Fruit fly (Drosophila melanogaster): ENCODE data around the gene CG43739.

Gene CG43739

DNA sequence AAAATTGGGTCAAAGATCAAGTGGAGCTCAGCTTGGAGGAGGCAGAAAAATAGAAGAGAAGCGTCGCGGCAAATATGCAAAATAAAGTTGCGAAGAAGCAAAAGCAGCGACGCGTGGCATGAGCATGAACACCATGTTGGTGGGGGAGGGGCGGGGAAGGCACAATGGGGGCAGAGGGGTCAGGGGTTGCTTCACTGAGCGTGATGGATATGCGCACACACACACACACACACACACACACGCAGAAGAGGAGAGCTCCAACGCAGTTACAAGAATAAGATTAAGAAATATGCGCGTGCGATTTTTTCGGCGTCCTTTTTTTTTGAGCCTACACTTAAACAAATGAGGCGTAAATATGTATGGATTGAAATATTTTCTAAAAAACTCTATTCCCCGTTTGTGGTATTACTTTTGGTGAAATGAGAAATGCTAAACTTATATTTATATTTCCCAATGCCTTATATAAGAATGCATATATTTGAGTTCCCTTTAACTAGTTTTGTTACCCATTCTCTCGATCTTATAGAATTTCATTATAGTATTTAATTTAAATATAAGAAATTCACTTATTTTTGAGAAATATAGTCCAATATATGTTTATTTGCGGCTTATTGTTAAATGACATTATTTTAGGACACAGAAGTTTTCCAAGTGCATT lies 23.6 kb upstream of the CG43739 start (continued):
- TF ChIP-seq salr (GFP tag; optimal IDR thresholded peaks at IDR 0.05) = peak in 1 of 2 experiments; percentile 34
- peak; percentile 24 for TF ChIP-seq Met (GFP tag; optimal IDR thresholded peaks at IDR 0.05)
- TF ChIP-seq CG16779 (tag; optimal IDR thresholded peaks at IDR 0.05) = no peak
- peak; percentile 16 for TF ChIP-seq achi (GFP tag; optimal IDR thresholded peaks at IDR 0.05)
- 0 out of 3 replicates have a peak, but pooled peaks have one; percentile 6 for TF ChIP-seq CG6163 (GFP tag; IDR thresholded peaks at IDR 0.05)
- TF ChIP-seq Hr39 (GFP tag; optimal IDR thresholded peaks at IDR 0.05) = no peak
- no peak for TF ChIP-seq Gug (GFP tag; IDR thresholded peaks at IDR 0.05)
- TF ChIP-seq Eip75B (GFP tag; optimal IDR thresholded peaks at IDR 0.05) = no peak
- no peak for TF ChIP-seq Eip93F (GFP tag; optimal IDR thresholded peaks at IDR 0.05)
- TF ChIP-seq CG34406 (GFP tag; optimal IDR thresholded peaks at IDR 0.05) = peak; percentile 19
- peak; percentile 25 for TF ChIP-seq CG8632 (GFP tag; optimal IDR thresholded peaks at IDR 0.05)
- no peak for TF ChIP-seq fkh (GFP tag; optimal IDR thresholded peaks at IDR 0.05)
- no peak for TF ChIP-seq CG6808 (GFP tag; optimal IDR thresholded peaks at IDR 0.05)
- TF ChIP-seq dac (GFP tag; optimal IDR thresholded peaks at IDR 0.05) = no peak
- TF ChIP-seq CG6792 (GFP tag; optimal IDR thresholded peaks at IDR 0.05) = peak; percentile 13
- TF ChIP-seq CG11902 (GFP tag; optimal IDR thresholded peaks at IDR 0.05) = no peak

DNA sequence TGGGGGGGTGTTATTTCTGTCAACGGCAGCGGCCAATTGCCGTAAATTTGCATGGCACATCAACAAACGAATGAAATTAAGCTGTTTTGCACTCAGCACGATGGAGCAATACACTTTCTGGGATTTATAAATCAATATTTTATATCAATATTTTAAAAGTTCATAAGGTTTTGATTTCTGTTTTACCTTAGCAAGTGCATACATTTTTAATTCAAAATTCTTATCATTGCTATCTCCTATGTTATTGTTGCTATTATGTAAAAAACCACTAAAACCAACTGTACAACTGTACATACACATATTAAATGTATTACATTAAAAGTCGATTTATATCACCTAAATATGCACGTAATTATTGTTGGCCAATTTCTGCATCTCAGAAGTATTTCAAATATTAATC lies 22.0 kb upstream of the CG43739 start:
- TF ChIP-seq CG6854 (GFP tag; optimal IDR thresholded peaks at IDR 0.05) (no peak), acj6 (GFP tag; optimal IDR thresholded peaks at IDR 0.05) (peak; percentile 28), CG6276 (GFP tag; optimal IDR thresholded peaks at IDR 0.05) (no peak), Eip93F (GFP tag; optimal IDR thresholded peaks at IDR 0.05) (no peak), CG6792 (GFP tag; optimal IDR thresholded peaks at IDR 0.05) (no peak), lz (GFP tag; optimal IDR thresholded peaks at IDR 0.05) (peak; percentile 23), CG9139 (GFP tag; optimal IDR thresholded peaks at IDR 0.05) (no peak), CG8632 (GFP tag; optimal IDR thresholded peaks at IDR 0.05) (no peak), CG11902 (GFP tag; optimal IDR thresholded peaks at IDR 0.05) (peak; percentile 20), Sox102F (GFP tag; optimal IDR thresholded peaks at IDR 0.05) (no peak), CG3919 (GFP tag; optimal IDR thresholded peaks at IDR 0.05) (peak; percentile 11), Hr38 (GFP tag; optimal IDR thresholded peaks at IDR 0.05) (no peak), net (GFP tag; optimal IDR thresholded peaks at IDR 0.05) (no peak), Blimp-1 (GFP tag; optimal IDR thresholded peaks at IDR 0.05) (no peak), CG11762 (GFP tag; optimal IDR thresholded peaks at IDR 0.05; ENCODE audit: insufficient read depth) (no peak), Sox15 (GFP tag; optimal IDR thresholded peaks at IDR 0.05) (peak; percentile 28), CG10669 (GFP tag; optimal IDR thresholded peaks at IDR 0.05) (no peak), Smox (GFP tag; optimal IDR thresholded peaks at IDR 0.05) (peak; percentile 7), Lpt (GFP tag; optimal IDR thresholded peaks at IDR 0.05) (no peak), CG11294 (GFP tag; IDR thresholded peaks at IDR 0.05) (no peak), CG8119 (GFP tag; IDR thresholded peaks at IDR 0.05) (no peak), salr (GFP tag; optimal IDR thresholded peaks at IDR 0.05) (peak in 1 of 2 experiments; percentile 34), CG6808 (GFP tag; optimal IDR thresholded peaks at IDR 0.05) (no peak), eg (GFP tag; IDR thresholded peaks at IDR 0.05) (no peak), dac (GFP tag; optimal IDR thresholded peaks at IDR 0.05) (no peak), pdm3 (GFP tag; optimal IDR thresholded peaks at IDR 0.05) (peak; percentile 13), fd59A (GFP tag; optimal IDR thresholded peaks at IDR 0.05) (peak; percentile 61), Ets96B (tag; optimal IDR thresholded peaks at IDR 0.05) (no peak), Eip75B (GFP tag; optimal IDR thresholded peaks at IDR 0.05) (peak; percentile 21), vri (GFP tag; optimal IDR thresholded peaks at IDR 0.05) (no peak), topi (GFP tag; optimal IDR thresholded peaks at IDR 0.05) (peak; percentile 49), CG31627 (GFP tag; optimal IDR thresholded peaks at IDR 0.05) (peak; percentile 29), CG7368 (GFP tag; optimal IDR thresholded peaks at IDR 0.05) (no peak), CG1621 (tag; optimal IDR thresholded peaks at IDR 0.05) (no peak), OdsH (GFP tag; optimal IDR thresholded peaks at IDR 0.05) (peak; percentile 20), cyc (GFP tag; optimal IDR thresholded peaks at IDR 0.05) (peak; percentile 2), dsx (GFP tag; optimal IDR thresholded peaks at IDR 0.05; ENCODE audit: poor library complexity, severe bottlenecking) (no peak), CG8319 (GFP tag; optimal IDR thresholded peaks at IDR 0.05) (no peak), Met (GFP tag; optimal IDR thresholded peaks at IDR 0.05) (peak; percentile 34), CG4318 (GFP tag; optimal IDR thresholded peaks at IDR 0.05) (peak; percentile 43), Sox14 (GFP tag; optimal IDR thresholded peaks at IDR 0.05) (peak; percentile 36)

Data from whole organism, prepupa.